Worm (Caenorhabditis elegans): Measurements from ENCODE around the gene msp-36.

- TF ChIP-seq nhr-23 (tag; optimal IDR thresholded peaks at IDR 0.05) (no peak), skn-1 (tag; optimal IDR thresholded peaks at IDR 0.05) (no peak)
These were observed 21.5 kb downstream of the msp-36 start for ce11 chrIV:10116765-10117164.

Measured in whole organism, L2 larva.